Fruit fly (Drosophila melanogaster) Kc167 (cell line): ENCODE measurements around the gene scf.

Experiments
- Myc ChIP-seq: fragments of >200 bp; optimal IDR thresholded peaks from 2 replicates; lab custom pipeline; 2017; ENCODE audit warnings: missing external identifiers
- Sin3A ChIP-seq: fragments of >200 bp; optimal IDR thresholded peaks from 2 replicates; lab custom pipeline; 2018; ENCODE audit warnings: missing external identifiers
- h ChIP-seq: fragments of >200 bp; optimal IDR thresholded peaks from 3 replicates; lab custom pipeline; 2018; ENCODE audit warnings: missing external identifiers
- insv ChIP-seq: fragments of >200 bp; optimal IDR thresholded peaks from 3 replicates; lab custom pipeline; 2018; ENCODE audit warnings: missing external identifiers
- psq ChIP-seq: fragments of >200 bp; optimal IDR thresholded peaks from 2 replicates; lab custom pipeline; 2017; ENCODE audit warnings: missing external identifiers
- ttk ChIP-seq: sonication (Bioruptor generic); optimal IDR thresholded peaks from 2 replicates; lab custom pipeline; 2017; ENCODE audit warnings: missing external identifiers

The scf gene

dm6 chr3L:1294835-1295234, 3.6 kb upstream of the scf start:
- TF ChIP-seq ttk: no peak
- no peak for TF ChIP-seq Myc
- TF ChIP-seq Sin3A (lab: Kevin White, UChicago): no peak
- no peak for TF ChIP-seq h (lab: Kevin White, UChicago)
- no peak for TF ChIP-seq psq
- no peak for TF ChIP-seq insv (lab: Kevin White, UChicago)

dm6 chr3L:1295693-1296092, 2.8 kb upstream of the scf start, which contains the start of gene Rabex-5:
Gene Rabex-5 (plus strand): TSS chr3L:1295913.
- TF ChIP-seq h (lab: Kevin White, UChicago) (no peak), psq (no peak), ttk (no peak), Myc (no peak), insv (lab: Kevin White, UChicago) (no peak), Sin3A (lab: Kevin White, UChicago) (no peak)

dm6 chr3L:1300076-1300635, 1.7 kb downstream of the scf start:
- no peak for TF ChIP-seq ttk
- TF ChIP-seq Sin3A (lab: Kevin White, UChicago): no peak
- no peak for TF ChIP-seq h (lab: Kevin White, UChicago)
- no peak for TF ChIP-seq insv (lab: Kevin White, UChicago)
- TF ChIP-seq Myc: no peak

- TF ChIP-seq insv (lab: Kevin White, UChicago): no peak
- no peak for TF ChIP-seq Sin3A (lab: Kevin White, UChicago)
- no peak for TF ChIP-seq psq
- no peak for TF ChIP-seq ttk
- no peak for TF ChIP-seq h (lab: Kevin White, UChicago)
- no peak for TF ChIP-seq Myc
Measured at dm6 chr3L:1302234-1302949, 3.9 kb downstream of the scf start, which contains the start of the genes Rac1 and Acat2. Gene Rac1 (minus strand): TSS chr3L:1302683. Gene Acat2 (plus strand): TSS chr3L:1302944.

dm6 chr3L:1302950-1303352, 4.5 kb downstream of the scf start:
- TF ChIP-seq h (lab: Kevin White, UChicago) (no peak), psq (no peak), ttk (no peak), Myc (no peak), insv (lab: Kevin White, UChicago) (no peak), Sin3A (lab: Kevin White, UChicago) (no peak)

dm6 chr3L:1305317-1305716, 6.8 kb downstream of the scf start:
- TF ChIP-seq psq: no peak
- TF ChIP-seq Sin3A (lab: Kevin White, UChicago): no peak
- TF ChIP-seq h (lab: Kevin White, UChicago): no peak
- TF ChIP-seq ttk: no peak
- TF ChIP-seq insv (lab: Kevin White, UChicago): no peak
- TF ChIP-seq Myc: no peak

dm6 chr3L:1307005-1307632, 8.6 kb downstream of the scf start, which contains the start of the genes Ctr9 and Nt5a:
Gene Ctr9 (plus strand): TSS chr3L:1307224.
Gene Nt5a (minus strand): TSS chr3L:1307418.
- TF ChIP-seq psq (no peak), h (lab: Kevin White, UChicago) (no peak), ttk (no peak), Sin3A (lab: Kevin White, UChicago) (no peak), insv (lab: Kevin White, UChicago) (no peak), Myc (no peak)

- no peak for TF ChIP-seq h (lab: Kevin White, UChicago)
- TF ChIP-seq ttk: no peak
Measured at dm6 chr3L:1313039-1313766, 14.7 kb downstream of the scf start, which contains the start of the genes sturkopf and Herc4. Gene sturkopf (minus strand): TSS chr3L:1313377. Gene Herc4 (plus strand): TSS chr3L:1313696.

dm6 chr3L:1318241-1318640, 19.8 kb downstream of the scf start, which contains the start of gene Myo61F:
Gene Myo61F (plus strand): TSS chr3L:1318480.
- TF ChIP-seq insv (lab: Kevin White, UChicago) (no peak), ttk (no peak), h (lab: Kevin White, UChicago) (no peak), psq (no peak), Myc (no peak), Sin3A (lab: Kevin White, UChicago) (no peak)

dm6 chr3L:1319097-1319725, 20.7 kb downstream of the scf start:
- TF ChIP-seq h (lab: Kevin White, UChicago): no peak
- no peak for TF ChIP-seq psq
- TF ChIP-seq insv (lab: Kevin White, UChicago): no peak
- no peak for TF ChIP-seq Sin3A (lab: Kevin White, UChicago)
- TF ChIP-seq Myc: no peak
- TF ChIP-seq ttk: no peak

dm6 chr3L:1320230-1320930, 21.9 kb downstream of the scf start:
- TF ChIP-seq ttk: no peak
- TF ChIP-seq Sin3A (lab: Kevin White, UChicago): no peak
- TF ChIP-seq insv (lab: Kevin White, UChicago): no peak
- TF ChIP-seq psq: no peak
- TF ChIP-seq h (lab: Kevin White, UChicago): no peak
